Worm (Caenorhabditis elegans): ENCODE data around the gene grl-1.

- TF ChIP-seq ceh-39 (tag; optimal IDR thresholded peaks at IDR 0.05) (no peak), bed-3 (GFP tag; optimal IDR thresholded peaks at IDR 0.05) (no peak), flh-1 (GFP tag; optimal IDR thresholded peaks at IDR 0.05) (no peak), sem-2 (GFP tag; optimal IDR thresholded peaks at IDR 0.05) (no peak), unc-62 (GFP tag; optimal IDR thresholded peaks at IDR 0.05) (no peak), nhr-76 (tag; optimal IDR thresholded peaks at IDR 0.05) (no peak), lsy-2 (tag; optimal IDR thresholded peaks at IDR 0.05) (no peak), nhr-2 (tag; optimal IDR thresholded peaks at IDR 0.05) (no peak), nhr-237 (tag; optimal IDR thresholded peaks at IDR 0.05) (no peak), cnd-1 (tag; optimal IDR thresholded peaks at IDR 0.05) (no peak)
These were observed 46.5 kb downstream of the grl-1 start for ce11 chrV:5487180-5487579.
